Worm (Caenorhabditis elegans) whole organism, late embryonic: ENCODE data around the gene srh-279.

Experiments
- C38D4.7 ChIP-seq: fragments of 200-800 bp; sonication (Bioruptor generic); optimal IDR thresholded peaks from 2 replicates; lab custom pipeline; 2018; ENCODE audit warnings: mild to moderate bottlenecking, missing genetic modification characterization, moderate library complexity, missing compliant biosample characterization
- F13H6.1 ChIP-seq: sonication (generic microtip); optimal IDR thresholded peaks from 2 replicates; lab custom pipeline; 2016; ENCODE audit warnings: missing genetic modification characterization, missing compliant biosample characterization
- K02D7.2 ChIP-seq: sonication (generic microtip); optimal IDR thresholded peaks from 2 replicates; lab custom pipeline; 2017; ENCODE audit warnings: mild to moderate bottlenecking, missing genetic modification characterization, missing compliant biosample characterization
- K09A11.1 ChIP-seq: sonication (generic microtip); optimal IDR thresholded peaks from 2 replicates; lab custom pipeline; 2017; ENCODE audit warnings: antibody characterized with exemption, mild to moderate bottlenecking, missing genetic modification characterization, missing compliant biosample characterization; ENCODE audit not compliant: insufficient read depth
- T23F11.4 ChIP-seq: fragments of 200-800 bp; sonication (Bioruptor generic); optimal IDR thresholded peaks from 2 replicates; lab custom pipeline; 2018; ENCODE audit warnings: mild to moderate bottlenecking, missing genetic modification characterization, missing compliant biosample characterization
- ahr-1 ChIP-seq: sonication (generic microtip); optimal IDR thresholded peaks from 2 replicates; lab custom pipeline; 2016; ENCODE audit warnings: missing genetic modification characterization, missing compliant biosample characterization
- ceh-18 ChIP-seq: sonication (generic microtip); optimal IDR thresholded peaks from 2 replicates; lab custom pipeline; 2016; ENCODE audit warnings: missing genetic modification characterization, missing compliant biosample characterization
- ceh-22 ChIP-seq: sonication (generic microtip); optimal IDR thresholded peaks from 2 replicates; lab custom pipeline; 2017; ENCODE audit warnings: missing biosample characterization, missing genetic modification characterization
- ceh-31 ChIP-seq: sonication (generic microtip); optimal IDR thresholded peaks from 2 replicates; lab custom pipeline; 2016; ENCODE audit warnings: missing genetic modification characterization, missing compliant biosample characterization
- ceh-48 ChIP-seq: sonication (generic microtip); optimal IDR thresholded peaks from 2 replicates; lab custom pipeline; 2016; ENCODE audit warnings: missing genetic modification characterization, inconsistent platforms, missing compliant biosample characterization
- che-1 ChIP-seq: sonication (generic microtip); optimal IDR thresholded peaks from 2 replicates; lab custom pipeline; 2016; ENCODE audit warnings: mild to moderate bottlenecking, missing genetic modification characterization, missing compliant biosample characterization
- dmd-4 ChIP-seq: sonication (generic microtip); optimal IDR thresholded peaks from 2 replicates; lab custom pipeline; 2016; ENCODE audit warnings: borderline replicate concordance, missing genetic modification characterization, missing compliant biosample characterization
- eyg-1 ChIP-seq: sonication (generic microtip); optimal IDR thresholded peaks from 2 replicates; lab custom pipeline; 2016; ENCODE audit warnings: missing genotype, missing genetic modification characterization, missing compliant biosample characterization
- fkh-10 ChIP-seq: fragments of 150-350 bp; optimal IDR thresholded peaks from 2 replicates; lab custom pipeline; 2014; ENCODE audit warnings: missing biosample characterization, missing genetic modification reagents, missing genetic modification characterization
- fkh-6 ChIP-seq: sonication (generic microtip); optimal IDR thresholded peaks from 2 replicates; lab custom pipeline; 2016; ENCODE audit warnings: missing genetic modification characterization, missing compliant biosample characterization
- hlh-15 ChIP-seq: sonication (generic microtip); optimal IDR thresholded peaks from 2 replicates; lab custom pipeline; 2016; ENCODE audit warnings: missing genetic modification characterization, missing compliant biosample characterization
- hlh-30 ChIP-seq: sonication (generic microtip); optimal IDR thresholded peaks from 2 replicates; lab custom pipeline; 2017; ENCODE audit warnings: antibody characterized with exemption, missing genetic modification characterization, missing compliant biosample characterization; ENCODE audit not compliant: insufficient read depth
- lin-11 ChIP-seq: fragments of 200-800 bp; sonication (Bioruptor generic); optimal IDR thresholded peaks from 2 replicates; lab custom pipeline; 2018; ENCODE audit warnings: mild to moderate bottlenecking, missing genetic modification characterization, missing compliant biosample characterization
- nhr-11 ChIP-seq: fragments of 150-350 bp; optimal IDR thresholded peaks from 2 replicates; lab custom pipeline; 2014; ENCODE audit warnings: missing biosample characterization, missing genetic modification characterization
- npax-4 ChIP-seq: sonication (generic microtip); optimal IDR thresholded peaks from 2 replicates; lab custom pipeline; 2016; ENCODE audit warnings: missing genetic modification characterization, missing compliant biosample characterization
- odd-2 ChIP-seq: sonication (generic microtip); optimal IDR thresholded peaks from 2 replicates; lab custom pipeline; 2017; ENCODE audit warnings: antibody characterized with exemption, mild to moderate bottlenecking, missing genetic modification characterization, missing compliant biosample characterization
- pat-9 ChIP-seq: fragments of 200-800 bp; sonication (Bioruptor generic); optimal IDR thresholded peaks from 2 replicates; lab custom pipeline; 2018; ENCODE audit warnings: mild to moderate bottlenecking, missing genetic modification characterization, moderate library complexity, missing compliant biosample characterization
- pax-1 ChIP-seq: fragments of 150-350 bp; optimal IDR thresholded peaks from 2 replicates; lab custom pipeline; 2014; ENCODE audit warnings: missing biosample characterization, missing genetic modification characterization
- pha-4 ChIP-seq: fragments of 150-350 bp; optimal IDR thresholded peaks from 2 replicates; lab custom pipeline; 2018; ENCODE audit warnings: missing biosample characterization, missing genetic modification reagents, missing genetic modification characterization
- pros-1 ChIP-seq: fragments of 150-350 bp; optimal IDR thresholded peaks from 2 replicates; lab custom pipeline; 2014; ENCODE audit warnings: missing biosample characterization, missing genetic modification reagents, missing genetic modification characterization
- ref-2 ChIP-seq: sonication (generic microtip); optimal IDR thresholded peaks from 2 replicates; lab custom pipeline; 2016; ENCODE audit warnings: missing genetic modification characterization, missing compliant biosample characterization
- sdc-2 ChIP-seq: sonication (generic microtip); optimal IDR thresholded peaks from 2 replicates; lab custom pipeline; 2016; ENCODE audit warnings: missing genotype, missing genetic modification characterization, missing compliant biosample characterization
- sox-4 ChIP-seq: sonication (generic microtip); optimal IDR thresholded peaks from 2 replicates; lab custom pipeline; 2017; ENCODE audit warnings: mild to moderate bottlenecking, missing genetic modification characterization, inconsistent platforms, missing compliant biosample characterization
- tbx-2 ChIP-seq: sonication (generic microtip); optimal IDR thresholded peaks from 2 replicates; lab custom pipeline; 2016; ENCODE audit warnings: missing genetic modification characterization, missing compliant biosample characterization
- tbx-7 ChIP-seq: sonication (generic microtip); optimal IDR thresholded peaks from 2 replicates; lab custom pipeline; 2016; ENCODE audit warnings: missing genotype, missing genetic modification characterization, missing compliant biosample characterization
- unc-55 ChIP-seq: sonication (generic microtip); optimal IDR thresholded peaks from 2 replicates; lab custom pipeline; 2017; ENCODE audit warnings: missing biosample characterization, missing genetic modification reagents, missing genetic modification characterization
- ztf-16 ChIP-seq: sonication (generic microtip); optimal IDR thresholded peaks from 2 replicates; lab custom pipeline; 2017; ENCODE audit warnings: missing genetic modification characterization, missing compliant biosample characterization

The srh-279 gene

ce11 chrV:16213323-16213722 lies 21.1 kb downstream of the srh-279 start:
- TF ChIP-seq ceh-22 (tag; lab: Kevin White, UChicago) = no peak
- TF ChIP-seq pat-9 (tag; lab: Kevin White, UChicago) = no peak
- no peak for TF ChIP-seq lin-11 (tag; lab: Kevin White, UChicago)

ce11 chrV:16214505-16214904 lies 22.3 kb downstream of the srh-279 start, which contains the start of gene F11A5.9:
F11A5.9 (plus strand) TSS chrV:16214890.
- TF ChIP-seq T23F11.4 (GFP tag; lab: Kevin White, UChicago) (no peak), fkh-6 (no peak), ahr-1 (tag; lab: Kevin White, UChicago) (no peak), ref-2 (tag; lab: Kevin White, UChicago) (no peak), ceh-48 (tag; lab: Kevin White, UChicago) (no peak), npax-4 (no peak), pros-1 (tag; lab: Kevin White, UChicago) (no peak), K09A11.1 (tag; lab: Kevin White, UChicago) (no peak), tbx-7 (no peak), sox-4 (tag; lab: Kevin White, UChicago) (no peak), che-1 (tag; lab: Kevin White, UChicago) (no peak), pha-4 (tag; lab: Kevin White, UChicago) (no peak)

ce11 chrV:16218522-16218921 lies 26.3 kb downstream of the srh-279 start, which contains the start of gene F11A5.15:
F11A5.15 (minus strand) TSS chrV:16218622.
- no peak for TF ChIP-seq sdc-2 (tag; lab: Kevin White, UChicago)
- TF ChIP-seq hlh-30 = no peak
- TF ChIP-seq K02D7.2 (tag; lab: Kevin White, UChicago) = no peak
- no peak for TF ChIP-seq pax-1 (tag; lab: Kevin White, UChicago)
- no peak for TF ChIP-seq F13H6.1 (tag; lab: Kevin White, UChicago)
- TF ChIP-seq dmd-4 (tag; lab: Kevin White, UChicago) = no peak

- no peak for TF ChIP-seq tbx-2 (tag; lab: Kevin White, UChicago)
- no peak for TF ChIP-seq F13H6.1 (tag; lab: Kevin White, UChicago)
- no peak for TF ChIP-seq ceh-31 (tag; lab: Kevin White, UChicago)
- no peak for TF ChIP-seq tbx-7
- no peak for TF ChIP-seq ceh-22 (tag; lab: Kevin White, UChicago)
- TF ChIP-seq eyg-1 (tag; lab: Kevin White, UChicago) = no peak
- no peak for TF ChIP-seq odd-2
- no peak for TF ChIP-seq fkh-10 (GFP tag; lab: Kevin White, UChicago)
- TF ChIP-seq ceh-48 (tag; lab: Kevin White, UChicago) = no peak
These were observed 27.0 kb downstream of the srh-279 start, which contains the start of gene glc-1 for ce11 chrV:16218972-16219757. glc-1 (plus strand) TSS chrV:16219634.

ce11 chrV:16220020-16220419 lies 27.8 kb downstream of the srh-279 start:
- no peak for TF ChIP-seq nhr-11 (tag; lab: Kevin White, UChicago)
- no peak for TF ChIP-seq ztf-16 (tag; lab: Kevin White, UChicago)
- no peak for TF ChIP-seq C38D4.7
- TF ChIP-seq hlh-15 = no peak
- TF ChIP-seq sox-4 (tag; lab: Kevin White, UChicago) = no peak
- no peak for TF ChIP-seq ceh-22 (tag; lab: Kevin White, UChicago)
- TF ChIP-seq tbx-7 = no peak
- TF ChIP-seq ceh-48 (tag; lab: Kevin White, UChicago) = no peak

- TF ChIP-seq ceh-18 (tag; lab: Kevin White, UChicago) (no peak), pax-1 (tag; lab: Kevin White, UChicago) (no peak), che-1 (tag; lab: Kevin White, UChicago) (no peak), fkh-10 (GFP tag; lab: Kevin White, UChicago) (no peak), K02D7.2 (tag; lab: Kevin White, UChicago) (no peak), unc-55 (no peak), lin-11 (tag; lab: Kevin White, UChicago) (no peak), ahr-1 (tag; lab: Kevin White, UChicago) (no peak), nhr-11 (tag; lab: Kevin White, UChicago) (no peak), T23F11.4 (GFP tag; lab: Kevin White, UChicago) (no peak)
These were observed 31.8 kb downstream of the srh-279 start, which contains the start of gene stdh-2 for ce11 chrV:16224027-16224426. stdh-2 (plus strand) TSS chrV:16224327.
